Fruit fly (Drosophila melanogaster) whole organism, embryonic: Measurements from ENCODE around the gene CG13694.

ENCODE experiments used
- Antp ChIP-seq: fragments of 200-800 bp; sonication (Bioruptor generic); optimal IDR thresholded peaks from 3 replicates; lab custom pipeline; 2016; ENCODE audit warnings: missing biosample characterization, missing genetic modification characterization
- Atf3 ChIP-seq: fragments of 200-800 bp; sonication (Bioruptor generic); optimal IDR thresholded peaks from 3 replicates; lab custom pipeline; 2016; ENCODE audit warnings: missing biosample characterization, missing genetic modification characterization
- CG10462 ChIP-seq: fragments of 200-800 bp; sonication (Bioruptor generic); optimal IDR thresholded peaks from 2 replicates; lab custom pipeline; 2016; ENCODE audit warnings: missing biosample characterization, missing genetic modification characterization
- CG10543 ChIP-seq: fragments of 200-800 bp; sonication (Bioruptor generic); optimal IDR thresholded peaks from 3 replicates; lab custom pipeline; 2017; ENCODE audit warnings: missing biosample characterization, mild to moderate bottlenecking, missing genetic modification characterization, moderate library complexity
- CG11085 ChIP-seq: fragments of 200-800 bp; sonication (Bioruptor generic); IDR thresholded peaks from 2 replicates; pipeline ENCODE4 v1.3.6; 2022; ENCODE audit warnings: missing biosample characterization, missing genetic modification characterization
- CG13287 ChIP-seq: fragments of 200-800 bp; sonication (Bioruptor generic); IDR thresholded peaks from 2 replicates; pipeline ENCODE4 v1.3.6; 2022; ENCODE audit warnings: missing biosample characterization, missing genetic modification characterization; ENCODE audit not compliant: partially characterized antibody
- CG14965 ChIP-seq: fragments of 200-800 bp; sonication (Bioruptor generic); optimal IDR thresholded peaks from 2 replicates; lab custom pipeline; 2016; ENCODE audit warnings: missing biosample characterization, missing genetic modification characterization, borderline replicate concordance
- CG15514 ChIP-seq: fragments of 200-800 bp; sonication (Bioruptor generic); optimal IDR thresholded peaks from 3 replicates; lab custom pipeline; 2017; ENCODE audit warnings: missing biosample characterization, missing genetic modification characterization, mild to moderate bottlenecking, moderate library complexity, missing genetic modification reagents
- CG15696 ChIP-seq: fragments of 200-800 bp; sonication (Bioruptor generic); optimal IDR thresholded peaks from 2 replicates; lab custom pipeline; 2019; ENCODE audit warnings: missing biosample characterization, mild to moderate bottlenecking, missing genetic modification characterization, moderate library complexity
- CG17186 ChIP-seq: fragments of 200-800 bp; sonication (Bioruptor generic); optimal IDR thresholded peaks from 3 replicates; lab custom pipeline; 2017; ENCODE audit warnings: missing biosample characterization, missing genetic modification reagents, missing genetic modification characterization
- CG2116 ChIP-seq: fragments of 200-800 bp; sonication (Bioruptor generic); optimal IDR thresholded peaks from 3 replicates; lab custom pipeline; 2018; ENCODE audit warnings: missing biosample characterization, mild to moderate bottlenecking, missing genetic modification characterization
- CG32767 ChIP-seq: fragments of 200-800 bp; sonication (Bioruptor generic); IDR thresholded peaks from 2 replicates; pipeline ENCODE4 v1.3.6; 2022; ENCODE audit warnings: missing biosample characterization, missing genetic modification characterization
- CG32772 ChIP-seq: fragments of 200-800 bp; sonication (Bioruptor generic); IDR thresholded peaks from 2 replicates; pipeline ENCODE4 v1.3.6; 2022; ENCODE audit warnings: missing biosample characterization, missing genetic modification characterization
- CG7556 ChIP-seq: fragments of 200-800 bp; sonication (Bioruptor generic); optimal IDR thresholded peaks from 2 replicates; lab custom pipeline; 2017; ENCODE audit warnings: missing biosample characterization, mild to moderate bottlenecking, missing genetic modification characterization
- CG8765 ChIP-seq: fragments of 200-800 bp; sonication (Bioruptor generic); IDR thresholded peaks from 2 replicates; pipeline ENCODE4 v1.3.6; 2022; ENCODE audit warnings: missing biosample characterization, missing genetic modification characterization
- CG9727 ChIP-seq: fragments of 200-800 bp; sonication (Bioruptor generic); optimal IDR thresholded peaks from 3 replicates; lab custom pipeline; 2017; ENCODE audit warnings: missing biosample characterization, mild to moderate bottlenecking, missing genetic modification characterization
- CTCF ChIP-seq: fragments of 200-800 bp; sonication (Bioruptor generic); optimal IDR thresholded peaks from 2 replicates; lab custom pipeline; 2017; ENCODE audit warnings: missing biosample characterization, mild to moderate bottlenecking, missing genetic modification characterization, moderate library complexity
- Doc2 ChIP-seq: fragments of 200-800 bp; sonication (Bioruptor generic); IDR thresholded peaks from 2 replicates; pipeline ENCODE4 v1.3.6; 2022; ENCODE audit warnings: missing biosample characterization, missing genetic modification characterization
- Drgx ChIP-seq: fragments of 200-800 bp; sonication (Bioruptor generic); IDR thresholded peaks from 2 replicates; pipeline ENCODE4 v1.3.6; 2022; ENCODE audit warnings: missing biosample characterization, missing genetic modification characterization
- E2f2 ChIP-seq: fragments of 200-800 bp; sonication (Bioruptor generic); IDR thresholded peaks from 2 replicates; pipeline ENCODE4 v1.3.6; 2022; ENCODE audit warnings: missing biosample characterization, missing genetic modification characterization
- Fer3 ChIP-seq: fragments of 200-800 bp; sonication (Bioruptor generic); optimal IDR thresholded peaks from 2 replicates; lab custom pipeline; 2018; ENCODE audit warnings: missing biosample characterization, mild to moderate bottlenecking, missing genetic modification characterization, moderate library complexity
- Hr51 ChIP-seq, 2 experiments: fragments of 200-800 bp; sonication (Bioruptor generic); optimal IDR thresholded peaks; 2 replicates in 1 of 2; 3 replicates in 1 of 2; lab custom pipeline; 2016 to 2018; ENCODE audit warnings: missing biosample characterization in 2 of 2, missing genetic modification characterization in 2 of 2, mild to moderate bottlenecking in 1 of 2, moderate library complexity in 1 of 2
- Hr78 ChIP-seq, 2 experiments: fragments of 200-800 bp in 1 of 2; fragments of >200 bp in 1 of 2; sonication (Bioruptor generic) in 1 of 2; optimal IDR thresholded peaks; 2 replicates each; lab custom pipeline; 2017 to 2019; ENCODE audit warnings: missing biosample characterization in 2 of 2, missing genetic modification characterization in 2 of 2, mild to moderate bottlenecking in 1 of 2, moderate library complexity in 1 of 2
- Hsf ChIP-seq: fragments of 200-800 bp; sonication (Bioruptor generic); optimal IDR thresholded peaks from 3 replicates; lab custom pipeline; 2016; ENCODE audit warnings: missing biosample characterization, missing genetic modification characterization
- Kr ChIP-seq: fragments of 200-800 bp; sonication (Bioruptor generic); optimal IDR thresholded peaks from 2 replicates; lab custom pipeline; 2017; ENCODE audit warnings: missing biosample characterization, mild to moderate bottlenecking, missing genetic modification characterization
- MTF-1 ChIP-seq: fragments of 200-800 bp; sonication (Bioruptor generic); optimal IDR thresholded peaks from 2 replicates; lab custom pipeline; 2018; ENCODE audit warnings: missing biosample characterization, mild to moderate bottlenecking, missing genetic modification characterization, borderline replicate concordance
- NK7.1 ChIP-seq: fragments of 200-800 bp; sonication (Bioruptor generic); optimal IDR thresholded peaks from 3 replicates; lab custom pipeline; 2016; ENCODE audit warnings: missing biosample characterization, missing genetic modification characterization
- NfI ChIP-seq: fragments of 200-800 bp; sonication (Bioruptor generic); optimal IDR thresholded peaks from 3 replicates; lab custom pipeline; 2018; ENCODE audit warnings: missing biosample characterization, mild to moderate bottlenecking, missing genetic modification characterization, moderate library complexity
- Pdp1 ChIP-seq, 2 experiments: fragments of 200-800 bp; sonication (Bioruptor generic); optimal IDR thresholded peaks; 3 replicates each; lab custom pipeline; 2016; ENCODE audit warnings: missing biosample characterization in 2 of 2, missing genetic modification characterization in 2 of 2, mild to moderate bottlenecking in 1 of 2, moderate library complexity in 1 of 2
- Scr ChIP-seq: fragments of 200-800 bp; sonication (Bioruptor generic); IDR thresholded peaks from 2 replicates; pipeline ENCODE4 v1.3.6; 2022; ENCODE audit warnings: missing biosample characterization, missing genetic modification characterization; ENCODE audit not compliant: partially characterized antibody
- Spps ChIP-seq: fragments of 200-800 bp; sonication (Bioruptor generic); optimal IDR thresholded peaks from 2 replicates; lab custom pipeline; 2018; ENCODE audit warnings: missing biosample characterization, mild to moderate bottlenecking, missing genetic modification characterization
- Ssrp ChIP-seq: fragments of 200-800 bp; sonication (Bioruptor generic); optimal IDR thresholded peaks from 2 replicates; lab custom pipeline; 2018; ENCODE audit warnings: missing biosample characterization, mild to moderate bottlenecking, missing genetic modification characterization, moderate library complexity
- Taf1 ChIP-seq: fragments of 200-800 bp; sonication (Bioruptor generic); IDR thresholded peaks from 2 replicates; pipeline ENCODE4 v1.3.6; 2022; ENCODE audit warnings: missing biosample characterization, missing genetic modification characterization
- YL-1 ChIP-seq: fragments of 200-800 bp; sonication (Bioruptor generic); optimal IDR thresholded peaks from 3 replicates; lab custom pipeline; 2017; ENCODE audit warnings: missing biosample characterization, mild to moderate bottlenecking, missing genetic modification characterization
- al ChIP-seq: fragments of 200-800 bp; sonication (Bioruptor generic); IDR thresholded peaks from 2 replicates; pipeline ENCODE4 v1.3.6; 2022; ENCODE audit warnings: missing biosample characterization, missing genetic modification characterization
- br ChIP-seq: fragments of >200 bp; optimal IDR thresholded peaks from 2 replicates; lab custom pipeline; 2017
- bsh ChIP-seq, 2 experiments: fragments of 200-800 bp; sonication (Bioruptor generic); optimal IDR thresholded peaks; 2 replicates each; lab custom pipeline; 2017 to 2018; ENCODE audit warnings: mild to moderate bottlenecking in 2 of 2, missing biosample characterization in 2 of 2, missing genetic modification characterization in 2 of 2, moderate library complexity in 1 of 2
- chif ChIP-seq, 2 experiments: fragments of 200-800 bp; sonication (Bioruptor generic); optimal IDR thresholded peaks; 3 replicates each; lab custom pipeline; 2016; ENCODE audit warnings: missing biosample characterization in 2 of 2, missing genetic modification characterization in 2 of 2
- chm ChIP-seq: fragments of 200-800 bp; sonication (Bioruptor generic); IDR thresholded peaks from 2 replicates; pipeline ENCODE4 v1.3.6; 2022; ENCODE audit warnings: missing biosample characterization, missing genetic modification characterization
- crc ChIP-seq: fragments of 200-800 bp; sonication (Bioruptor generic); optimal IDR thresholded peaks from 2 replicates; lab custom pipeline; 2016; ENCODE audit warnings: missing biosample characterization, missing genetic modification characterization
- dmrt11E ChIP-seq: fragments of 200-800 bp; sonication (Bioruptor generic); optimal IDR thresholded peaks from 3 replicates; lab custom pipeline; 2018; ENCODE audit warnings: missing biosample characterization, mild to moderate bottlenecking, missing genetic modification characterization, moderate library complexity
- ftz-f1 ChIP-seq: fragments of 200-800 bp; sonication (Bioruptor generic); optimal IDR thresholded peaks from 2 replicates; lab custom pipeline; 2016; ENCODE audit warnings: missing biosample characterization, missing genetic modification characterization
- fu2 ChIP-seq: fragments of 200-800 bp; sonication (Bioruptor generic); optimal IDR thresholded peaks from 2 replicates; lab custom pipeline; 2016; ENCODE audit warnings: missing biosample characterization, missing genetic modification characterization
- gsb-n ChIP-seq: fragments of 200-800 bp; sonication (Bioruptor generic); optimal IDR thresholded peaks from 3 replicates; lab custom pipeline; 2018; ENCODE audit warnings: missing biosample characterization, mild to moderate bottlenecking, missing genetic modification characterization
- pfk ChIP-seq: fragments of 200-800 bp; sonication (Bioruptor generic); optimal IDR thresholded peaks from 2 replicates; lab custom pipeline; 2018; ENCODE audit warnings: missing biosample characterization, mild to moderate bottlenecking, missing genetic modification characterization, moderate library complexity
- pzg ChIP-seq: fragments of 200-800 bp; sonication (Bioruptor generic); optimal IDR thresholded peaks from 3 replicates; lab custom pipeline; 2018; ENCODE audit warnings: missing biosample characterization, mild to moderate bottlenecking, missing genetic modification characterization, moderate library complexity
- stwl ChIP-seq: fragments of 200-800 bp; sonication (Bioruptor generic); optimal IDR thresholded peaks from 3 replicates; lab custom pipeline; 2018; ENCODE audit warnings: missing biosample characterization, mild to moderate bottlenecking, missing genetic modification characterization, moderate library complexity
- trem ChIP-seq: fragments of 200-800 bp; optimal IDR thresholded peaks from 3 replicates; lab custom pipeline; 2019; ENCODE audit warnings: missing biosample characterization, mild to moderate bottlenecking, missing genetic modification characterization, moderate library complexity
- trh ChIP-seq: fragments of 200-800 bp; sonication (Bioruptor generic); optimal IDR thresholded peaks from 2 replicates; lab custom pipeline; 2016; ENCODE audit warnings: missing biosample characterization, missing genetic modification characterization
- tup ChIP-seq: fragments of 200-800 bp; sonication (Bioruptor generic); optimal IDR thresholded peaks from 2 replicates; lab custom pipeline; 2016; ENCODE audit warnings: missing biosample characterization, mild to moderate bottlenecking, missing genetic modification characterization, moderate library complexity
- usp ChIP-seq: fragments of >200 bp; optimal IDR thresholded peaks from 2 replicates; lab custom pipeline; 2017; ENCODE audit warnings: missing biosample characterization, missing genetic modification characterization

CG13694 gene

DNA sequence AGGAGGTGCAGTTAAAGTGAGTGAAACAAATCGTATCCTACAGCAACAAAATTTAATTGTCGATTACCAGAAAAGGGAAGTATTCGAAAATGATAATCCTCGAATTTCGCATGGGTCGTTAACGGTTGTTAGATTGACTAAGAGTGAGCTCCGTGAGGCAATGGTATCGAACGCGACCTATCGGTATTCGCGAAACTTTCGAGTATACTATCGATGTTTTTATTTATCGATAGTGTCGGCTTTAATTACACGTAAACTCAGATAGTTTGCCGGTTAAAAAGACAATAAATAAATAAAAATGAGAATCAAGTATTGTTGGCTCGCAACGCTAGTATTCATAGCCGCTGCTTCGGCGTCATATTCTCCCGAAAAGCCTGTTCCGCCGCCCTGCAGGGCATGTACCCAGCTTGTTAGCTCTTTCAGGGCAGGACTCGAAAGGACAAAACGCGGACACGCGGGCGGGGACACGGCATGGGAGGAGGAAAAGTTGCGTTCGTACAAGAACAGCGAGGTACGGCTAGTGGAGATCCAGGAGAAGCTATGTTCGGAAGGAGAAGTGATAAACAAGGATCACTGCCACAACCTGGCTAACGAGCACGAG is 14.0 kb downstream of the CG13694 start, which contains the start of gene Creld (continued):
- peak; percentile 58 for TF ChIP-seq trem (tag; lab: Kevin White, UChicago)
- TF ChIP-seq pzg (GFP tag; lab: Kevin White, UChicago) = peak; percentile 93
- no peak for TF ChIP-seq Antp (GFP tag; lab: Kevin White, UChicago)
- TF ChIP-seq Pdp1 (GFP tag; optimal IDR thresholded peaks at IDR 0.05; lab: Kevin White, UChicago) = peak in 1 of 2 experiments; percentile 34
- no peak for TF ChIP-seq Drgx (GFP tag; lab: Robert Waterston, UW)
- TF ChIP-seq Spps (tag; lab: Kevin White, UChicago) = no peak
- TF ChIP-seq NfI = no peak
- TF ChIP-seq E2f2 (GFP tag; lab: Robert Waterston, UW) = peak; percentile 72
- TF ChIP-seq Hr78 (GFP tag; optimal IDR thresholded peaks at IDR 0.05; lab: Kevin White, UChicago) = peak in 1 of 2 experiments; percentile 98
- no peak for TF ChIP-seq crc (GFP tag; lab: Kevin White, UChicago)
- TF ChIP-seq Doc2 = no peak
- peak; percentile 94 for TF ChIP-seq CG15514 (GFP tag; lab: Kevin White, UChicago)
- no peak for TF ChIP-seq CG32767
- TF ChIP-seq Taf1 (GFP tag; lab: Robert Waterston, UW) = no peak
- TF ChIP-seq Hr51 (GFP tag; optimal IDR thresholded peaks at IDR 0.05; lab: Kevin White, UChicago) = no peak
- no peak for TF ChIP-seq bsh (GFP tag; optimal IDR thresholded peaks at IDR 0.05; lab: Kevin White, UChicago)
- no peak for TF ChIP-seq CG9727 (GFP tag; lab: Kevin White, UChicago)
- no peak for TF ChIP-seq gsb-n (tag; lab: Kevin White, UChicago)
- no peak for TF ChIP-seq chif (GFP tag; optimal IDR thresholded peaks at IDR 0.05; lab: Kevin White, UChicago)
- no peak for TF ChIP-seq CG15696
- TF ChIP-seq Fer3 (tag; lab: Kevin White, UChicago) = no peak
- no peak for TF ChIP-seq pfk (GFP tag; lab: Kevin White, UChicago)
- TF ChIP-seq Hsf (GFP tag; lab: Kevin White, UChicago) = no peak
- no peak for TF ChIP-seq NK7.1 (GFP tag; lab: Kevin White, UChicago)
- TF ChIP-seq Scr (GFP tag; lab: Robert Waterston, UW) = peak; percentile 99
- no peak for TF ChIP-seq CG8765 (GFP tag; lab: Robert Waterston, UW)
- TF ChIP-seq chm (GFP tag; lab: Robert Waterston, UW) = no peak
- no peak for TF ChIP-seq CG11085 (GFP tag; lab: Robert Waterston, UW)
- no peak for TF ChIP-seq ftz-f1
- TF ChIP-seq al (GFP tag; lab: Robert Waterston, UW) = no peak
- peak; percentile 82 for TF ChIP-seq CG2116 (GFP tag; lab: Kevin White, UChicago)
- no peak for TF ChIP-seq dmrt11E
- TF ChIP-seq usp (GFP tag; lab: Kevin White, UChicago) = no peak
- no peak for TF ChIP-seq MTF-1
- TF ChIP-seq CG13287 (GFP tag; lab: Robert Waterston, UW) = peak; percentile 100
- TF ChIP-seq CG7556 = no peak
- TF ChIP-seq trh (GFP tag; lab: Kevin White, UChicago) = no peak
- TF ChIP-seq fu2 = no peak
- peak; percentile 40 for TF ChIP-seq CTCF
- TF ChIP-seq YL-1 (GFP tag; lab: Kevin White, UChicago) = peak; percentile 67
- TF ChIP-seq Ssrp (tag; lab: Kevin White, UChicago) = no peak
- peak; percentile 45 for TF ChIP-seq CG17186 (GFP tag; lab: Kevin White, UChicago)
- no peak for TF ChIP-seq br (lab: Kevin White, UChicago)
- TF ChIP-seq Kr (GFP tag; lab: Kevin White, UChicago) = no peak
- no peak for TF ChIP-seq CG10543 (GFP tag; lab: Kevin White, UChicago)
- no peak for TF ChIP-seq tup (GFP tag; lab: Kevin White, UChicago)
- TF ChIP-seq CG32772 (GFP tag; lab: Robert Waterston, UW) = no peak
- peak; percentile 85 for TF ChIP-seq stwl (tag; lab: Kevin White, UChicago)
- no peak for TF ChIP-seq CG10462 (GFP tag; lab: Kevin White, UChicago)
- TF ChIP-seq Atf3 (GFP tag; lab: Kevin White, UChicago) = no peak
- TF ChIP-seq CG14965 = no peak
